Fruit fly (Drosophila melanogaster) whole organism, embryonic: ENCODE measurements around the gene PRL-1.
A peak's percentile ranks its signal among the peaks of the same experiment; 100 is the strongest.

Experiments used
- Antp ChIP-seq: fragments of 200-800 bp; sonication (Bioruptor generic); optimal IDR thresholded peaks from 3 replicates; lab custom pipeline; 2016; ENCODE audit warnings: missing biosample characterization, missing genetic modification characterization
- B-H2 ChIP-seq: fragments of 200-800 bp; sonication (Bioruptor generic); optimal IDR thresholded peaks from 2 replicates; lab custom pipeline; 2018; ENCODE audit warnings: missing biosample characterization, mild to moderate bottlenecking, missing genetic modification characterization
- BEAF-32 ChIP-seq: fragments of 200-800 bp; sonication (Bioruptor generic); optimal IDR thresholded peaks from 3 replicates; lab custom pipeline; 2017; ENCODE audit warnings: missing biosample characterization, missing genetic modification characterization, mild to moderate bottlenecking, moderate library complexity, missing genetic modification reagents
- CG10366 ChIP-seq: fragments of 200-800 bp; sonication (Bioruptor generic); IDR thresholded peaks from 2 replicates; pipeline ENCODE4 v1.3.6; 2022; ENCODE audit warnings: missing biosample characterization, missing genetic modification characterization
- CG12769 ChIP-seq: fragments of 200-800 bp; sonication (Bioruptor generic); optimal IDR thresholded peaks from 2 replicates; lab custom pipeline; 2019; ENCODE audit warnings: missing biosample characterization, mild to moderate bottlenecking, missing genetic modification characterization, moderate library complexity
- CG14667 ChIP-seq: fragments of 200-800 bp; sonication (Bioruptor generic); IDR thresholded peaks from 2 replicates; pipeline ENCODE4 v1.3.6; 2022; ENCODE audit warnings: missing biosample characterization, missing genetic modification characterization
- CG15269 ChIP-seq: fragments of 200-800 bp; sonication (Bioruptor generic); optimal IDR thresholded peaks from 2 replicates; lab custom pipeline; 2018; ENCODE audit warnings: missing biosample characterization, mild to moderate bottlenecking, missing genetic modification characterization, moderate library complexity
- CG16779 ChIP-seq: fragments of 200-800 bp; sonication (Bioruptor generic); IDR thresholded peaks from 2 replicates; pipeline ENCODE4 v1.3.6; 2022; ENCODE audit warnings: missing biosample characterization, missing genetic modification characterization
- CG17328 ChIP-seq: fragments of 200-800 bp; sonication (Bioruptor generic); IDR thresholded peaks from 2 replicates; pipeline ENCODE4 v1.3.6; 2022; ENCODE audit warnings: missing biosample characterization, missing genetic modification characterization
- CG1792 ChIP-seq: fragments of 200-800 bp; sonication (Bioruptor generic); optimal IDR thresholded peaks from 2 replicates; lab custom pipeline; 2016; ENCODE audit warnings: missing biosample characterization, missing genetic modification characterization
- CG2875 ChIP-seq: fragments of 200-800 bp; sonication (Bioruptor generic); optimal IDR thresholded peaks from 2 replicates; lab custom pipeline; 2017; ENCODE audit warnings: missing biosample characterization, mild to moderate bottlenecking, missing genetic modification characterization, missing genetic modification reagents
- CG30020 ChIP-seq: fragments of 200-800 bp; optimal IDR thresholded peaks from 2 replicates; lab custom pipeline; 2019; ENCODE audit warnings: missing biosample characterization, mild to moderate bottlenecking, missing genetic modification characterization, moderate library complexity
- CG30431 ChIP-seq: fragments of 200-800 bp; sonication (Bioruptor generic); optimal IDR thresholded peaks from 2 replicates; lab custom pipeline; 2017; ENCODE audit warnings: missing biosample characterization, missing genetic modification characterization
- CG32767 ChIP-seq: fragments of 200-800 bp; sonication (Bioruptor generic); IDR thresholded peaks from 2 replicates; pipeline ENCODE4 v1.3.6; 2022; ENCODE audit warnings: missing biosample characterization, missing genetic modification characterization
- CG32772 ChIP-seq: fragments of 200-800 bp; sonication (Bioruptor generic); IDR thresholded peaks from 2 replicates; pipeline ENCODE4 v1.3.6; 2022; ENCODE audit warnings: missing biosample characterization, missing genetic modification characterization
- CG33557 ChIP-seq: fragments of 200-800 bp; sonication (Bioruptor generic); optimal IDR thresholded peaks from 2 replicates; lab custom pipeline; 2019; ENCODE audit warnings: missing biosample characterization, mild to moderate bottlenecking, missing genetic modification characterization, moderate library complexity
- CG4282 ChIP-seq: fragments of 200-800 bp; sonication (Bioruptor generic); optimal IDR thresholded peaks from 2 replicates; lab custom pipeline; 2016; ENCODE audit warnings: missing biosample characterization, missing genetic modification characterization
- CG6765 ChIP-seq: fragments of 200-800 bp; sonication (Bioruptor generic); optimal IDR thresholded peaks from 3 replicates; lab custom pipeline; 2017; ENCODE audit warnings: missing biosample characterization, mild to moderate bottlenecking, missing genetic modification characterization
- CG6813 ChIP-seq: fragments of 200-800 bp; sonication (Bioruptor generic); optimal IDR thresholded peaks from 2 replicates; lab custom pipeline; 2017; ENCODE audit warnings: missing biosample characterization, missing genetic modification characterization, mild to moderate bottlenecking, moderate library complexity, missing genetic modification reagents
- CG6854 ChIP-seq: fragments of 200-800 bp; sonication (Bioruptor generic); optimal IDR thresholded peaks from 3 replicates; lab custom pipeline; 2017; ENCODE audit warnings: missing biosample characterization, mild to moderate bottlenecking, missing genetic modification characterization
- CG8089 ChIP-seq: fragments of 200-800 bp; sonication (Bioruptor generic); optimal IDR thresholded peaks from 3 replicates; lab custom pipeline; 2016; ENCODE audit warnings: missing biosample characterization, missing genetic modification characterization
- CG8281 ChIP-seq: fragments of 200-800 bp; sonication (Bioruptor generic); optimal IDR thresholded peaks from 2 replicates; lab custom pipeline; 2018; ENCODE audit warnings: missing biosample characterization, mild to moderate bottlenecking, missing genetic modification characterization, moderate library complexity
- CG8290 ChIP-seq, 3 experiments: fragments of 200-800 bp; sonication (Bioruptor generic); optimal IDR thresholded peaks; 2 replicates each; lab custom pipeline; 2016 to 2019; ENCODE audit warnings: missing biosample characterization in 3 of 3, missing genetic modification characterization in 3 of 3, mild to moderate bottlenecking in 2 of 3, moderate library complexity in 1 of 3
- CG8924 ChIP-seq: fragments of 200-800 bp; optimal IDR thresholded peaks from 3 replicates; lab custom pipeline; 2019; ENCODE audit warnings: missing biosample characterization, mild to moderate bottlenecking, missing genetic modification characterization, moderate library complexity
- Dbx ChIP-seq: fragments of 200-800 bp; sonication (Bioruptor generic); IDR thresholded peaks from 3 replicates; pipeline ENCODE4 v1.3.6; 2022; ENCODE audit warnings: missing biosample characterization, missing genetic modification characterization
- Dref ChIP-seq: fragments of 200-800 bp; sonication (Bioruptor generic); IDR thresholded peaks from 2 replicates; pipeline ENCODE4 v1.3.6; 2022; ENCODE audit warnings: missing biosample characterization, missing genetic modification characterization
- Drgx ChIP-seq: fragments of 200-800 bp; sonication (Bioruptor generic); IDR thresholded peaks from 2 replicates; pipeline ENCODE4 v1.3.6; 2022; ENCODE audit warnings: missing biosample characterization, missing genetic modification characterization
- Ets65A ChIP-seq: fragments of 200-800 bp; sonication (Bioruptor generic); peaks from one replicate; lab custom pipeline; 2016; ENCODE audit warnings: missing biosample characterization, missing genetic modification characterization
- Gug ChIP-seq: fragments of 200-800 bp; sonication (Bioruptor generic); IDR thresholded peaks from 4 replicates; pipeline ENCODE4 v1.3.6; 2022; ENCODE audit warnings: missing biosample characterization, missing genetic modification characterization
- Hr39 ChIP-seq: fragments of >200 bp; optimal IDR thresholded peaks from 2 replicates; lab custom pipeline; 2017
- Nf-YB ChIP-seq: fragments of 200-800 bp; sonication (Bioruptor generic); optimal IDR thresholded peaks from 3 replicates; lab custom pipeline; 2019; ENCODE audit warnings: missing biosample characterization, mild to moderate bottlenecking, missing genetic modification characterization, moderate library complexity
- Rfx ChIP-seq: fragments of 200-800 bp; sonication (Bioruptor generic); IDR thresholded peaks from 2 replicates; pipeline ENCODE4 v1.3.6; 2022; ENCODE audit warnings: missing biosample characterization, missing genetic modification characterization
- Rx ChIP-seq: fragments of 200-800 bp; sonication (Bioruptor generic); IDR thresholded peaks from 2 replicates; pipeline ENCODE4 v1.3.6; 2022; ENCODE audit warnings: missing biosample characterization, missing genetic modification characterization
- Sox100B ChIP-seq: fragments of 200-800 bp; sonication (Bioruptor generic); optimal IDR thresholded peaks from 3 replicates; lab custom pipeline; 2018; ENCODE audit warnings: missing biosample characterization, mild to moderate bottlenecking, missing genetic modification characterization
- ash1 ChIP-seq: fragments of 200-800 bp; sonication (Bioruptor generic); optimal IDR thresholded peaks from 2 replicates; lab custom pipeline; 2018; ENCODE audit warnings: missing biosample characterization, mild to moderate bottlenecking, missing genetic modification characterization
- chinmo ChIP-seq: fragments of 200-800 bp; sonication (Bioruptor generic); IDR thresholded peaks from 4 replicates; pipeline ENCODE4 v1.3.6; 2022; ENCODE audit warnings: missing biosample characterization, missing genetic modification characterization; ENCODE audit not compliant: partially characterized antibody
- dan ChIP-seq: fragments of 200-800 bp; sonication (Bioruptor generic); IDR thresholded peaks from 2 replicates; pipeline ENCODE4 v1.3.6; 2022; ENCODE audit warnings: missing biosample characterization, missing genetic modification characterization
- en ChIP-seq: fragments of 200-800 bp; sonication (Bioruptor generic); optimal IDR thresholded peaks from 2 replicates; lab custom pipeline; 2016; ENCODE audit warnings: missing biosample characterization, missing genetic modification characterization
- eyg ChIP-seq: fragments of 200-800 bp; sonication (Bioruptor generic); optimal IDR thresholded peaks from 3 replicates; lab custom pipeline; 2016; ENCODE audit warnings: missing biosample characterization, missing genetic modification characterization
- gem ChIP-seq: fragments of 200-800 bp; sonication (Bioruptor generic); optimal IDR thresholded peaks from 2 replicates; lab custom pipeline; 2019; ENCODE audit warnings: missing biosample characterization, mild to moderate bottlenecking, missing genetic modification characterization, moderate library complexity
- h ChIP-seq: fragments of >200 bp; optimal IDR thresholded peaks from 2 replicates; lab custom pipeline; 2017
- kah ChIP-seq: fragments of 200-800 bp; sonication (Bioruptor generic); optimal IDR thresholded peaks from 2 replicates; lab custom pipeline; 2018; ENCODE audit warnings: missing biosample characterization, mild to moderate bottlenecking, missing genetic modification characterization
- nmo ChIP-seq: fragments of 200-800 bp; sonication (Bioruptor generic); optimal IDR thresholded peaks from 2 replicates; lab custom pipeline; 2018; ENCODE audit warnings: missing biosample characterization, mild to moderate bottlenecking, missing genetic modification characterization, moderate library complexity
- odd ChIP-seq: fragments of 200-800 bp; sonication (Bioruptor generic); optimal IDR thresholded peaks from 2 replicates; lab custom pipeline; 2017; ENCODE audit warnings: missing biosample characterization, mild to moderate bottlenecking, missing genetic modification characterization
- seq ChIP-seq: fragments of 200-800 bp; sonication (Bioruptor generic); IDR thresholded peaks from 2 replicates; pipeline ENCODE4 v1.3.6; 2022; ENCODE audit warnings: missing biosample characterization, missing genetic modification characterization
- shn ChIP-seq: fragments of 200-800 bp; sonication (Bioruptor generic); optimal IDR thresholded peaks from 3 replicates; lab custom pipeline; 2016; ENCODE audit warnings: missing biosample characterization, missing genetic modification characterization
- sr ChIP-seq: fragments of 200-800 bp; sonication (Bioruptor generic); IDR thresholded peaks from 3 replicates; pipeline ENCODE4 v1.3.6; 2022; ENCODE audit warnings: missing biosample characterization, missing genetic modification characterization
- sug ChIP-seq: fragments of 200-800 bp; optimal IDR thresholded peaks from 2 replicates; lab custom pipeline; 2019; ENCODE audit warnings: missing biosample characterization, mild to moderate bottlenecking, missing genetic modification characterization, moderate library complexity
- tll ChIP-seq, 2 experiments: fragments of 200-800 bp in 1 of 2; fragments of >200 bp in 1 of 2; sonication (Bioruptor generic) in 1 of 2; optimal IDR thresholded peaks; 2 replicates each; lab custom pipeline; 2017 to 2019; ENCODE audit warnings: missing biosample characterization in 2 of 2, missing genetic modification characterization in 2 of 2, mild to moderate bottlenecking in 1 of 2, moderate library complexity in 1 of 2
- trh ChIP-seq: fragments of 200-800 bp; sonication (Bioruptor generic); optimal IDR thresholded peaks from 2 replicates; lab custom pipeline; 2016; ENCODE audit warnings: missing biosample characterization, missing genetic modification characterization
- twi ChIP-seq: fragments of 200-800 bp; optimal IDR thresholded peaks from 2 replicates; lab custom pipeline; 2019; ENCODE audit warnings: missing biosample characterization, mild to moderate bottlenecking, missing genetic modification characterization, moderate library complexity
- vnd ChIP-seq: fragments of 200-800 bp; sonication (Bioruptor generic); IDR thresholded peaks from 3 replicates; pipeline ENCODE4 v1.3.6; 2022; ENCODE audit warnings: missing biosample characterization, missing genetic modification characterization; ENCODE audit not compliant: partially characterized antibody

Gene PRL-1

DNA sequence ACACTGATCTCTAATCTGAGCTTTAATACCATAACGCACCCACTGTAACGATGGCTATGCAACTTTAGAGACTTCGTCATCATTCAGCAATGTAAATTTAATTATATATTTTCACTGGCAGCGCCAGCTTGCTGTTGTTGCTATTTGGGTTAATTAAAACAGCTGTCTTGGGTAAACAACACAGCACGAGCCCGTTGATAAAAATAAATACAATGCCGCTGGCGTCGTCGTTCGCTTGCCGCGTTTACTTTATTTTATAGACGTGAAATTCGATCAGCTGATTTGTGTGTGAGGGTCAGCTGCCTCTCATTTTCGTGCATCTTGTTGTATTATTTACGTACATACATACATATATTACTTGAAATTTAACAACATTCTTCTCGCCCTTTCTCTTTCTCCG lies 15.3 kb upstream of the PRL-1 start (continued):
- peak; percentile 25 for TF ChIP-seq B-H2 (GFP tag; lab: Kevin White, UChicago)
- 0 out of 2 replicates have a peak, but pooled peaks have one; percentile 31 for TF ChIP-seq CG17328 (GFP tag; lab: Robert Waterston, UW)
- TF ChIP-seq Hr39 (lab: Kevin White, UChicago) = no peak
- no peak for TF ChIP-seq Gug (GFP tag; lab: Robert Waterston, UW)
- no peak for TF ChIP-seq Ets65A (GFP tag; lab: Kevin White, UChicago)
- peak; percentile 61; the same call in 2 of the 4 replicates for TF ChIP-seq chinmo
- TF ChIP-seq gem (tag; lab: Kevin White, UChicago) = peak; percentile 22
- TF ChIP-seq Rfx (GFP tag; lab: Robert Waterston, UW) = peak; percentile 32; the same call in 1 of the 2 replicates
- TF ChIP-seq Drgx (GFP tag; lab: Robert Waterston, UW) = no peak
- TF ChIP-seq CG6854 (GFP tag; lab: Kevin White, UChicago) = no peak
- TF ChIP-seq kah (GFP tag; lab: Kevin White, UChicago) = peak; percentile 43
- TF ChIP-seq CG8924 (tag; lab: Kevin White, UChicago) = peak; percentile 36
- no peak for TF ChIP-seq en (GFP tag; lab: Kevin White, UChicago)
- no peak for TF ChIP-seq CG10366
- TF ChIP-seq trh = no peak
- TF ChIP-seq Antp (GFP tag; lab: Kevin White, UChicago) = no peak
- peak; percentile 30 for TF ChIP-seq sug (tag; lab: Kevin White, UChicago)
- TF ChIP-seq CG12769 (tag; lab: Kevin White, UChicago) = peak; percentile 56
- TF ChIP-seq CG1792 = no peak
- TF ChIP-seq BEAF-32 (GFP tag; lab: Kevin White, UChicago) = no peak
- TF ChIP-seq CG30020 (tag; lab: Kevin White, UChicago) = no peak
- TF ChIP-seq CG16779 = no peak
- peak; percentile 48 for TF ChIP-seq ash1
- no peak for TF ChIP-seq CG8281 (tag; lab: Kevin White, UChicago)
- peak; percentile 32 for TF ChIP-seq CG33557 (GFP tag; lab: Kevin White, UChicago)
- no peak for TF ChIP-seq shn (GFP tag; lab: Kevin White, UChicago)
- TF ChIP-seq CG32767 (GFP tag; lab: Robert Waterston, UW) = no peak
- no peak for TF ChIP-seq CG15269 (tag; lab: Kevin White, UChicago)
- TF ChIP-seq CG32772 (GFP tag; lab: Robert Waterston, UW) = no peak
- TF ChIP-seq Sox100B (GFP tag; lab: Kevin White, UChicago) = peak; percentile 1
- no peak; the same call in 1 of the 2 replicates for TF ChIP-seq seq
- no peak for TF ChIP-seq CG6765 (GFP tag; lab: Kevin White, UChicago)
- TF ChIP-seq tll (GFP tag; optimal IDR thresholded peaks at IDR 0.05; lab: Kevin White, UChicago) = no peak
- no peak for TF ChIP-seq Dref (GFP tag; lab: Robert Waterston, UW)
- no peak; the same call in 2 of the 3 replicates for TF ChIP-seq sr (GFP tag; lab: Robert Waterston, UW)
- TF ChIP-seq CG14667 (GFP tag; lab: Robert Waterston, UW) = no peak
- TF ChIP-seq Dbx (GFP tag; lab: Robert Waterston, UW) = no peak
- no peak for TF ChIP-seq CG8089 (GFP tag; lab: Kevin White, UChicago)
- TF ChIP-seq odd (GFP tag; lab: Kevin White, UChicago) = peak; percentile 64
- TF ChIP-seq CG6813 (GFP tag; lab: Kevin White, UChicago) = peak; percentile 68
- no peak for TF ChIP-seq h
- no peak for TF ChIP-seq dan
- peak; percentile 1 for TF ChIP-seq eyg (GFP tag; lab: Kevin White, UChicago)
- TF ChIP-seq nmo = no peak
- TF ChIP-seq CG2875 = peak; percentile 44
- TF ChIP-seq twi = peak; percentile 27
- TF ChIP-seq CG4282 (GFP tag; lab: Kevin White, UChicago) = no peak
- TF ChIP-seq CG30431 (GFP tag; lab: Kevin White, UChicago) = no peak
- TF ChIP-seq CG8290 (GFP tag; optimal IDR thresholded peaks at IDR 0.05; lab: Kevin White, UChicago) = no peak
- TF ChIP-seq CG8290 (tag; optimal IDR thresholded peaks at IDR 0.05; lab: Kevin White, UChicago) = peak in 1 of 2 experiments; percentile 49
- TF ChIP-seq vnd = no peak
- TF ChIP-seq Rx = no peak
- TF ChIP-seq Nf-YB (GFP tag; lab: Kevin White, UChicago) = no peak
